Worm (Caenorhabditis elegans) whole organism, L2 larva: Measurements from ENCODE around the gene srv-13.
A peak's percentile ranks its signal among the peaks of the same experiment; 100 is the strongest.

Source experiments
- aly-2 ChIP-seq: fragments of 150-350 bp; optimal IDR thresholded peaks from 2 replicates; lab custom pipeline; 2014; ENCODE audit warnings: missing biosample characterization, missing genetic modification characterization
- ama-1 ChIP-seq: fragments of 150-350 bp; optimal IDR thresholded peaks from 2 replicates; lab custom pipeline; 2018; ENCODE audit warnings: inconsistent platforms
- lin-39 ChIP-seq: fragments of 150-350 bp; optimal IDR thresholded peaks from 2 replicates; lab custom pipeline; 2014; ENCODE audit warnings: missing biosample characterization, missing genetic modification reagents, missing genetic modification characterization
- mdl-1 ChIP-seq, 2 experiments: fragments of 150-350 bp in 1 of 2; sonication (generic microtip) in 1 of 2; optimal IDR thresholded peaks; 2 replicates each; lab custom pipeline; 2017; ENCODE audit warnings: missing biosample characterization in 2 of 2, missing genetic modification characterization in 2 of 2
- nhr-11 ChIP-seq: fragments of 150-350 bp; optimal IDR thresholded peaks from 2 replicates; lab custom pipeline; 2014; ENCODE audit warnings: missing biosample characterization, missing genetic modification characterization
- nhr-21 ChIP-seq: fragments of 150-350 bp; optimal IDR thresholded peaks from 2 replicates; lab custom pipeline; 2014; ENCODE audit warnings: missing biosample characterization, missing genetic modification characterization
- nhr-237 ChIP-seq: fragments of 150-350 bp; optimal IDR thresholded peaks from 2 replicates; lab custom pipeline; 2014; ENCODE audit warnings: missing biosample characterization, missing genetic modification characterization
- skn-1 ChIP-seq: sonication (generic microtip); optimal IDR thresholded peaks from 2 replicates; lab custom pipeline; 2017; ENCODE audit warnings: missing biosample characterization, missing genetic modification characterization
- snpc-4 ChIP-seq: fragments of 150-350 bp; optimal IDR thresholded peaks from 2 replicates; lab custom pipeline; 2014; ENCODE audit warnings: missing biosample characterization, missing genetic modification characterization
- unc-39 ChIP-seq: fragments of 150-350 bp; optimal IDR thresholded peaks from 2 replicates; lab custom pipeline; 2014; ENCODE audit warnings: missing biosample characterization, missing genetic modification characterization
- unc-55 ChIP-seq: fragments of 150-350 bp; sonication (generic microtip); optimal IDR thresholded peaks from 3 replicates; lab custom pipeline; 2014; ENCODE audit warnings: missing biosample characterization, missing genetic modification reagents, missing genetic modification characterization
- ztf-11 ChIP-seq: sonication (generic microtip); optimal IDR thresholded peaks from 2 replicates; lab custom pipeline; 2017; ENCODE audit warnings: missing biosample characterization, missing genetic modification characterization

DNA sequence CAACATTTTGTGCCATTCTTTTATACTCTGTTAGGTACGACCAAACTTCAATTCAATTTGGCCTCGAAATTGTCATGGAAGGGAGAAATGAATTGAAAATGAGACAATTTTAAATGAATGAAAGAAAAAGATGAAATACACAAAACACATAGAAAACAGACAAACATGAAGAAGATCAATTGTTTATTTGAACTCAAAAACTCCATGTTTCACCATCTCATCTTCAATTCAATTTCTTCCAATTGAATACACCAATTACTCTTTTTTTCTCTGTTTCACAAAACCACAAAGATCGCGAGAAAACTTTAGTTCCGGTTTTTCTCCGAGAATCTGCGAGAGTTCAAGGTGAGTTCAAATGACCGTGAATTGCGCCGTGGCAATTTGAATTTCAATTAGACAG is 22.3 kb downstream of the srv-13 start:
- no peak for TF ChIP-seq ama-1 (lab: Kevin White, UChicago)
- peak; percentile 57 for TF ChIP-seq unc-55
- TF ChIP-seq snpc-4 (tag; lab: Kevin White, UChicago), result no peak
- TF ChIP-seq nhr-11 (tag; lab: Kevin White, UChicago), result no peak
- no peak for TF ChIP-seq aly-2
- no peak for TF ChIP-seq skn-1 (tag; lab: Kevin White, UChicago)
- TF ChIP-seq lin-39, result no peak
- no peak for TF ChIP-seq nhr-21
- no peak for TF ChIP-seq nhr-237 (tag; lab: Kevin White, UChicago)
- no peak for TF ChIP-seq mdl-1 (tag; optimal IDR thresholded peaks at IDR 0.05; lab: Kevin White, UChicago)
- TF ChIP-seq unc-39, result no peak
- TF ChIP-seq ztf-11, result no peak
